Worm (Caenorhabditis elegans): ENCODE results near the gene Y50E8A.2.

ce11 chrV:14741233-14741632, 12.6 kb upstream of the Y50E8A.2 start, which contains the start of gene Y50E8A.6:
- TF ChIP-seq attf-4 (tag; optimal IDR thresholded peaks at IDR 0.05): no peak
- TF ChIP-seq lin-39 (tag; optimal IDR thresholded peaks at IDR 0.05): no peak
